Worm (Caenorhabditis elegans): ENCODE data around the gene srxa-8.

DNA sequence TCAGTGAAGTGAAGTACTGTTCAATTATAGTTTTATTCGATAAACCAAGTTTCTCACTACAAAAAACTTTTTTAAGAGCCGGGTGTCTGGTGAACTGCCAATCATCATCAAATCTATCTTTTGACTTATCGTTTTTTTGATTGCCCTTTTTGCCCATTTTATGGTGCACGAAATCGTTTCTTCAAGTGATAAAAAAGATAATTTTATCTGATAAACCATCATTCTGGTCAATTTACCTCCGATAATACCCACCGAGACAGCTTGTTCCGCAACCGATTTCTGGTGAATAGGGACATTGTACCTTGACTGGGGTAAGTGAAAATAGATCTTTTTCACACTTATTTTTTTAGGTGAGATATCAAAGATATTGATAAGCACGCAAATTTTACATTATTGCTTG is 51.1 kb downstream of the srxa-8 start, which contains the start of gene K08H2.10:
- TF ChIP-seq him-1 (tag; optimal IDR thresholded peaks at IDR 0.05) (no peak), dao-5 (tag; optimal IDR thresholded peaks at IDR 0.05) (no peak), W03F9.2 (tag; optimal IDR thresholded peaks at IDR 0.05) (no peak)

Measured in whole organism, L4/young adult.